Worm (Caenorhabditis elegans) whole organism, mixed stage, embryonic: ENCODE results near the gene C25B8.8.

ENCODE experiments used
- M03D4.4 ChIP-seq: sonication (generic microtip); optimal IDR thresholded peaks from 2 replicates; lab custom pipeline; 2017; ENCODE audit warnings: mild to moderate bottlenecking, missing genetic modification characterization, missing compliant biosample characterization
- ceh-43 ChIP-seq: fragments of 200-800 bp; sonication (Bioruptor generic); optimal IDR thresholded peaks from 2 replicates; lab custom pipeline; 2018; ENCODE audit warnings: mild to moderate bottlenecking, missing genetic modification characterization, moderate library complexity, missing compliant biosample characterization
- ces-1 ChIP-seq: fragments of 150-350 bp; optimal IDR thresholded peaks from 2 replicates; lab custom pipeline; 2014; ENCODE audit warnings: missing biosample characterization, missing genetic modification reagents, missing genetic modification characterization
- elt-1 ChIP-seq: sonication (generic microtip); optimal IDR thresholded peaks from 2 replicates; lab custom pipeline; 2017; ENCODE audit warnings: missing genetic modification characterization, mild to moderate bottlenecking, missing compliant biosample characterization, antibody characterized with exemption, moderate library complexity, borderline replicate concordance; ENCODE audit not compliant: insufficient read depth
- lin-13 ChIP-seq: fragments of 150-350 bp; optimal IDR thresholded peaks from 2 replicates; lab custom pipeline; 2014; ENCODE audit warnings: missing biosample characterization, missing genetic modification characterization
- lsy-2 ChIP-seq: fragments of 150-350 bp; optimal IDR thresholded peaks from 2 replicates; lab custom pipeline; 2014; ENCODE audit warnings: missing biosample characterization, missing genetic modification characterization
- mls-2 ChIP-seq: sonication (generic microtip); optimal IDR thresholded peaks from 2 replicates; lab custom pipeline; 2016; ENCODE audit warnings: mild to moderate bottlenecking, missing genetic modification characterization, moderate library complexity, missing compliant biosample characterization
- nhr-12 ChIP-seq: fragments of 150-350 bp; optimal IDR thresholded peaks from 2 replicates; lab custom pipeline; 2014; ENCODE audit warnings: missing biosample characterization, missing genetic modification characterization
- nhr-2 ChIP-seq: fragments of 150-350 bp; optimal IDR thresholded peaks from 2 replicates; lab custom pipeline; 2014; ENCODE audit warnings: missing biosample characterization, missing genetic modification characterization
- nhr-237 ChIP-seq: fragments of 150-350 bp; optimal IDR thresholded peaks from 2 replicates; lab custom pipeline; 2014; ENCODE audit warnings: missing biosample characterization, missing genetic modification characterization
- nhr-76 ChIP-seq: sonication (generic microtip); optimal IDR thresholded peaks from 2 replicates; lab custom pipeline; 2017; ENCODE audit warnings: missing biosample characterization, missing genetic modification characterization
- snpc-4 ChIP-seq: fragments of 150-350 bp; optimal IDR thresholded peaks from 2 replicates; lab custom pipeline; 2014; ENCODE audit warnings: missing biosample characterization, missing genetic modification characterization
- unc-62 ChIP-seq: fragments of 150-350 bp; optimal IDR thresholded peaks from 2 replicates; lab custom pipeline; 2014; ENCODE audit warnings: missing biosample characterization, missing genetic modification reagents, missing genetic modification characterization
- ztf-11 ChIP-seq: fragments of 150-350 bp; optimal IDR thresholded peaks from 2 replicates; lab custom pipeline; 2014; ENCODE audit warnings: missing biosample characterization, missing genetic modification characterization

ce11 chrX:6642798-6643197 is 33.0 kb downstream of the C25B8.8 start:
- no peak for TF ChIP-seq nhr-76 (tag; lab: Kevin White, UChicago)
- TF ChIP-seq nhr-12 (tag; lab: Kevin White, UChicago), result no peak
- no peak for TF ChIP-seq nhr-237 (tag; lab: Kevin White, UChicago)
- no peak for TF ChIP-seq nhr-2 (tag; lab: Kevin White, UChicago)
- no peak for TF ChIP-seq unc-62 (GFP tag; lab: Kevin White, UChicago)
- TF ChIP-seq snpc-4 (tag; lab: Kevin White, UChicago), result no peak
- TF ChIP-seq lin-13, result no peak
- no peak for TF ChIP-seq M03D4.4
- no peak for TF ChIP-seq ceh-43 (GFP tag; lab: Kevin White, UChicago)
- TF ChIP-seq mls-2, result no peak
- no peak for TF ChIP-seq lsy-2 (tag; lab: Kevin White, UChicago)
- TF ChIP-seq ces-1 (GFP tag; lab: Kevin White, UChicago), result no peak
- no peak for TF ChIP-seq elt-1 (tag; lab: Kevin White, UChicago)
- no peak for TF ChIP-seq ztf-11 (tag; lab: Kevin White, UChicago)
